Worm (Caenorhabditis elegans) whole organism, late embryonic: ENCODE results near the gene vha-11.

Experiments
- C38D4.7 ChIP-seq: fragments of 200-800 bp; sonication (Bioruptor generic); optimal IDR thresholded peaks from 2 replicates; lab custom pipeline; 2018; ENCODE audit warnings: mild to moderate bottlenecking, missing genetic modification characterization, moderate library complexity, missing compliant biosample characterization
- F13H6.1 ChIP-seq: sonication (generic microtip); optimal IDR thresholded peaks from 2 replicates; lab custom pipeline; 2016; ENCODE audit warnings: missing genetic modification characterization, missing compliant biosample characterization
- K02D7.2 ChIP-seq: sonication (generic microtip); optimal IDR thresholded peaks from 2 replicates; lab custom pipeline; 2017; ENCODE audit warnings: mild to moderate bottlenecking, missing genetic modification characterization, missing compliant biosample characterization
- T23F11.4 ChIP-seq: fragments of 200-800 bp; sonication (Bioruptor generic); optimal IDR thresholded peaks from 2 replicates; lab custom pipeline; 2018; ENCODE audit warnings: mild to moderate bottlenecking, missing genetic modification characterization, missing compliant biosample characterization
- ama-1 ChIP-seq: fragments of 150-350 bp; optimal IDR thresholded peaks from 2 replicates; lab custom pipeline; 2014
- ceh-2 ChIP-seq: sonication (generic microtip); optimal IDR thresholded peaks from 2 replicates; lab custom pipeline; 2016; ENCODE audit warnings: missing genotype, missing genetic modification characterization, missing compliant biosample characterization
- ceh-30 ChIP-seq: fragments of 150-350 bp; optimal IDR thresholded peaks from 2 replicates; lab custom pipeline; 2014; ENCODE audit warnings: missing biosample characterization, missing genetic modification characterization
- ceh-34 ChIP-seq: sonication (generic microtip); optimal IDR thresholded peaks from 2 replicates; lab custom pipeline; 2016; ENCODE audit warnings: mild to moderate bottlenecking, missing genetic modification characterization, missing compliant biosample characterization
- ceh-48 ChIP-seq: sonication (generic microtip); optimal IDR thresholded peaks from 2 replicates; lab custom pipeline; 2016; ENCODE audit warnings: missing genetic modification characterization, inconsistent platforms, missing compliant biosample characterization
- ceh-6 ChIP-seq: fragments of 200-800 bp; sonication (Bioruptor generic); optimal IDR thresholded peaks from 2 replicates; lab custom pipeline; 2018; ENCODE audit warnings: mild to moderate bottlenecking, missing genetic modification characterization, missing compliant biosample characterization
- che-1 ChIP-seq: sonication (generic microtip); optimal IDR thresholded peaks from 2 replicates; lab custom pipeline; 2016; ENCODE audit warnings: mild to moderate bottlenecking, missing genetic modification characterization, missing compliant biosample characterization
- dmd-4 ChIP-seq: sonication (generic microtip); optimal IDR thresholded peaks from 2 replicates; lab custom pipeline; 2016; ENCODE audit warnings: borderline replicate concordance, missing genetic modification characterization, missing compliant biosample characterization
- dve-1 ChIP-seq: sonication (generic microtip); optimal IDR thresholded peaks from 2 replicates; lab custom pipeline; 2017; ENCODE audit warnings: antibody characterized with exemption, mild to moderate bottlenecking, missing genetic modification characterization, missing compliant biosample characterization
- elt-4 ChIP-seq: sonication (generic microtip); optimal IDR thresholded peaks from 2 replicates; lab custom pipeline; 2016; ENCODE audit warnings: missing genetic modification characterization, missing compliant biosample characterization
- ets-4 ChIP-seq: sonication (generic microtip); optimal IDR thresholded peaks from 2 replicates; lab custom pipeline; 2016; ENCODE audit warnings: missing genetic modification characterization, missing compliant biosample characterization
- eyg-1 ChIP-seq: sonication (generic microtip); optimal IDR thresholded peaks from 2 replicates; lab custom pipeline; 2016; ENCODE audit warnings: missing genotype, missing genetic modification characterization, missing compliant biosample characterization
- hlh-6 ChIP-seq: sonication (generic microtip); optimal IDR thresholded peaks from 2 replicates; lab custom pipeline; 2016; ENCODE audit warnings: missing genotype, missing genetic modification characterization, missing compliant biosample characterization
- hlh-8 ChIP-seq: sonication (generic microtip); optimal IDR thresholded peaks from 2 replicates; lab custom pipeline; 2016; ENCODE audit warnings: missing genotype, missing genetic modification characterization, missing compliant biosample characterization
- lin-11 ChIP-seq: fragments of 200-800 bp; sonication (Bioruptor generic); optimal IDR thresholded peaks from 2 replicates; lab custom pipeline; 2018; ENCODE audit warnings: mild to moderate bottlenecking, missing genetic modification characterization, missing compliant biosample characterization
- mec-3 ChIP-seq: sonication (generic microtip); optimal IDR thresholded peaks from 2 replicates; lab custom pipeline; 2016; ENCODE audit warnings: borderline replicate concordance, missing genetic modification characterization, missing compliant biosample characterization
- nhr-11 ChIP-seq: fragments of 150-350 bp; optimal IDR thresholded peaks from 2 replicates; lab custom pipeline; 2014; ENCODE audit warnings: missing biosample characterization, missing genetic modification characterization
- nhr-232 ChIP-seq: sonication (generic microtip); optimal IDR thresholded peaks from 2 replicates; lab custom pipeline; 2016; ENCODE audit warnings: missing genetic modification characterization, missing compliant biosample characterization
- npax-4 ChIP-seq: sonication (generic microtip); optimal IDR thresholded peaks from 2 replicates; lab custom pipeline; 2016; ENCODE audit warnings: missing genetic modification characterization, missing compliant biosample characterization
- pag-3 ChIP-seq: sonication (generic microtip); optimal IDR thresholded peaks from 2 replicates; lab custom pipeline; 2016; ENCODE audit warnings: missing compliant biosample characterization, missing genetic modification characterization, borderline replicate concordance
- pat-9 ChIP-seq: fragments of 200-800 bp; sonication (Bioruptor generic); optimal IDR thresholded peaks from 2 replicates; lab custom pipeline; 2018; ENCODE audit warnings: mild to moderate bottlenecking, missing genetic modification characterization, moderate library complexity, missing compliant biosample characterization
- pax-1 ChIP-seq: fragments of 150-350 bp; optimal IDR thresholded peaks from 2 replicates; lab custom pipeline; 2014; ENCODE audit warnings: missing biosample characterization, missing genetic modification characterization
- pha-2 ChIP-seq: sonication (generic microtip); optimal IDR thresholded peaks from 2 replicates; lab custom pipeline; 2017; ENCODE audit warnings: mild to moderate bottlenecking, missing genetic modification characterization, missing compliant biosample characterization
- pha-4 ChIP-seq: fragments of 150-350 bp; optimal IDR thresholded peaks from 2 replicates; lab custom pipeline; 2018; ENCODE audit warnings: missing biosample characterization, missing genetic modification reagents, missing genetic modification characterization
- pqm-1 ChIP-seq: sonication (generic microtip); optimal IDR thresholded peaks from 2 replicates; lab custom pipeline; 2016; ENCODE audit warnings: missing genetic modification characterization, missing compliant biosample characterization
- sdc-2 ChIP-seq: sonication (generic microtip); optimal IDR thresholded peaks from 2 replicates; lab custom pipeline; 2016; ENCODE audit warnings: missing genotype, missing genetic modification characterization, missing compliant biosample characterization
- sox-2 ChIP-seq: fragments of 200-800 bp; sonication (Bioruptor generic); IDR thresholded peaks from 2 replicates; pipeline ENCODE4 v1.3.6; 2022; ENCODE audit warnings: missing genetic modification reagents, missing genetic modification characterization, missing compliant biosample characterization
- sox-4 ChIP-seq: sonication (generic microtip); optimal IDR thresholded peaks from 2 replicates; lab custom pipeline; 2017; ENCODE audit warnings: mild to moderate bottlenecking, missing genetic modification characterization, inconsistent platforms, missing compliant biosample characterization
- tbx-7 ChIP-seq: sonication (generic microtip); optimal IDR thresholded peaks from 2 replicates; lab custom pipeline; 2016; ENCODE audit warnings: missing genotype, missing genetic modification characterization, missing compliant biosample characterization
- unc-42 ChIP-seq: sonication (generic microtip); optimal IDR thresholded peaks from 2 replicates; lab custom pipeline; 2016; ENCODE audit warnings: missing genotype, missing genetic modification characterization, missing compliant biosample characterization
- unc-55 ChIP-seq: sonication (generic microtip); optimal IDR thresholded peaks from 2 replicates; lab custom pipeline; 2017; ENCODE audit warnings: missing biosample characterization, missing genetic modification reagents, missing genetic modification characterization
- unc-86 ChIP-seq: sonication (generic microtip); optimal IDR thresholded peaks from 2 replicates; lab custom pipeline; 2016; ENCODE audit warnings: missing genetic modification characterization, missing compliant biosample characterization
- zip-5 ChIP-seq: sonication (generic microtip); optimal IDR thresholded peaks from 2 replicates; lab custom pipeline; 2016; ENCODE audit warnings: missing genetic modification characterization, missing compliant biosample characterization
- ztf-16 ChIP-seq: sonication (generic microtip); optimal IDR thresholded peaks from 2 replicates; lab custom pipeline; 2017; ENCODE audit warnings: missing genetic modification characterization, missing compliant biosample characterization

Gene vha-11

DNA sequence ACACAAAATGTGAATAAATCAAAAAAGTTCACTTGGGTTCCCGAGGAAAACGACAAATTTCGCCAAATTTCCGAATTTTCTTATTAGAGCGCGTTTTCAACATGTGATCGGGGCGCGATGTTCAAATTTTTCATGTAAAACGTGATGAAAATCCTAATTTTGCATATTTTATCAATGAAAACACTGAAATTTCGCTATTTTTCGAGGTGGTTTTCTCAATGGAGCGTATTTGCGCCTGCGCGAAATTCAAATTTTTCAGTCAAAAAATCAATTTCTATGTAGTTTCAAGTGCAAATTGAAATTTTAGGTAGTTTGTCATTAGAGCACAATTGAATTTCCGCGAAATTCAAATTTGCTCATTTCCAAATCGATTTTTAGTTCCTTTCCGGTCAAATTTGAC, 7.0 kb downstream of the vha-11 start:
- TF ChIP-seq ztf-16 (tag; lab: Kevin White, UChicago), result no peak
- no peak for TF ChIP-seq pat-9 (tag; lab: Kevin White, UChicago)
- no peak for TF ChIP-seq pax-1
- peak; percentile 17 for TF ChIP-seq K02D7.2 (tag; lab: Kevin White, UChicago)

DNA sequence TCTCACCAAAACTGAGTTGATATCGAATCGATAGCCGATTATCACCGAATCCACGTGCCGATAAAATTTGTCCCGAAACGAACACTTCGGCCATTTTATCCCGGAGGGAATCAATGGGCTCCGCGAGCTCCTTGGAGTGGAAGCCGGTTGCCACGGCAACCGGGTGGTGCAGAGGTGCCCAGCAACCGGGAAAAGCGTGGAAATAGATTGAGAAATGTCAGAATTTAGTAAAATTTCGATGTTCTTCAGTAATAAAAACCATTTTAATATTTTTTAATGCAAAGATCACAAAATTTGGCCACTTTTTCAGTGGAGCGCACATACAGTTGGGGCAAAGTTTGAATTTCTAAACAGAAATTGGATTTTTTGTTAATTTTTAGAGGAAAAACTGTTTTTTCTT, 7.9 kb downstream of the vha-11 start, which contains the start of gene mksr-2:
TSS of gene mksr-2 (minus strand) at position 101 of the 400 bp plus-strand sequence.
- TF ChIP-seq hlh-8 (tag; lab: Kevin White, UChicago) (no peak), unc-42 (tag; lab: Kevin White, UChicago) (no peak), pqm-1 (tag; lab: Kevin White, UChicago) (no peak), C38D4.7 (GFP tag; lab: Kevin White, UChicago) (no peak), sox-4 (tag; lab: Kevin White, UChicago) (no peak), ama-1 (lab: Kevin White, UChicago) (no peak), tbx-7 (tag; lab: Kevin White, UChicago) (no peak), npax-4 (tag; lab: Kevin White, UChicago) (no peak), elt-4 (tag; lab: Kevin White, UChicago) (no peak), T23F11.4 (GFP tag; lab: Kevin White, UChicago) (no peak)
- TF ChIP-seq, all 69 proteins: peak for 0

- TF ChIP-seq sdc-2 (tag; lab: Kevin White, UChicago), result no peak
- TF ChIP-seq C38D4.7 (GFP tag; lab: Kevin White, UChicago), result no peak
- no peak for TF ChIP-seq zip-5 (tag; lab: Kevin White, UChicago)
- no peak for TF ChIP-seq ceh-48 (tag; lab: Kevin White, UChicago)
- TF ChIP-seq hlh-8 (tag; lab: Kevin White, UChicago), result no peak
- TF ChIP-seq unc-86 (tag; lab: Kevin White, UChicago), result no peak
Measured at ce11 chrIV:2300186-2300585, 14.2 kb downstream of the vha-11 start, which contains the start of gene lin-1. Gene lin-1, minus strand, starts transcription at chrIV:2300286.

- TF ChIP-seq pat-9 (tag; lab: Kevin White, UChicago), result no peak
- no peak for TF ChIP-seq pax-1
- no peak for TF ChIP-seq F13H6.1 (tag; lab: Kevin White, UChicago)
- TF ChIP-seq npax-4 (tag; lab: Kevin White, UChicago), result no peak
- TF ChIP-seq pqm-1 (tag; lab: Kevin White, UChicago), result no peak
- TF ChIP-seq eyg-1, result no peak
- TF ChIP-seq sox-2, result no peak
- TF ChIP-seq zip-5 (tag; lab: Kevin White, UChicago), result no peak
- TF ChIP-seq ztf-16 (tag; lab: Kevin White, UChicago), result no peak
- TF ChIP-seq dmd-4 (tag; lab: Kevin White, UChicago), result no peak
Measured at ce11 chrIV:2298388-2298787, 16.0 kb downstream of the vha-11 start.

DNA sequence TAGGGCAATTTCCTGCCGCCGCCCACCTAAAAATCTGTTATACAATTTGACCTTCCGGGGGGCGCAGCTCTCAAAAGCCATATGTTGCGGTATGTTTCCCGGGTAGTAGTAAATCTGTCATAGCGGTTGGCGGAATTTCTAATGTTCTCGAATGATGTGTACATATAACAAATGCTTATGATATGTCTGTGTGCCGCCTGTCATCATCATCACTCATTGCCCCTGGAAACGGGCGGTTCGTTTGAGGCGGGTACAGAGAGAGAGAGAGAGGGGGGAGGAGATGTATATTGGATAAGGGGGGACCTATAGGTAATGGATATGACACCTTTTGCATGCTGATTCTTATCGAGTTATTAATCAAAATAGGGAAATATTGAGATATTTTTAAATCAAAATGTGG, 17.7 kb downstream of the vha-11 start:
- no peak for TF ChIP-seq nhr-11
- TF ChIP-seq zip-5 (tag; lab: Kevin White, UChicago), result no peak
- no peak for TF ChIP-seq ceh-6 (GFP tag; lab: Kevin White, UChicago)
- TF ChIP-seq unc-55 (GFP tag; lab: Kevin White, UChicago), result peak; percentile 61
- TF ChIP-seq hlh-6 (tag; lab: Kevin White, UChicago), result no peak
- no peak for TF ChIP-seq pha-2 (tag; lab: Kevin White, UChicago)
- no peak for TF ChIP-seq ceh-2
- no peak for TF ChIP-seq ceh-30 (tag; lab: Kevin White, UChicago)

DNA sequence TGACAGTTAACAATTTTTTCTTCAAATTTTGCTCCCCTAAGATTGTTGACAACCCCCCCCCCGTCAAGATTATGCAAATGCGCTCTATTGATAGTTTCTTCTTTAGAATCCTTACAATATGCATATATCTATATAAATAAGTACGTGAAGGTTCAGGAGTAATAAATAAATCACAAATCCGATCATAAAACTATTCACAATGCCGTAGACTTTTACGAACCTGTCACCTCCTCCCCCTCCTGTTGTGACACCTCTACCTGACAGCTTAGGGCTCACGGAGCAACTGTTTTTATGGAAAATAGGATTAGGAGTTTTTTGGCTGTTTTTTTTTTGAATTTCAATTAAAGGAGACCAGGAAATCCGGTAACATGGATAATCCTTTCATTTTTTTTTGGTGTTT, 22.2 kb downstream of the vha-11 start:
- TF ChIP-seq ets-4 (tag; lab: Kevin White, UChicago) (no peak), unc-42 (tag; lab: Kevin White, UChicago) (no peak), C38D4.7 (GFP tag; lab: Kevin White, UChicago) (no peak), pag-3 (tag; lab: Kevin White, UChicago) (no peak), hlh-8 (tag; lab: Kevin White, UChicago) (no peak), dve-1 (tag; lab: Kevin White, UChicago) (no peak), che-1 (tag; lab: Kevin White, UChicago) (no peak), pha-4 (tag; lab: Kevin White, UChicago) (no peak), mec-3 (tag; lab: Kevin White, UChicago) (no peak), lin-11 (no peak), ceh-34 (tag; lab: Kevin White, UChicago) (no peak), nhr-232 (tag; lab: Kevin White, UChicago) (no peak)
- TF ChIP-seq, all 69 proteins: peak for 0
